Fruit fly (Drosophila melanogaster) whole organism, embryonic: ENCODE results near the gene CG10337.

Experiments used
- Abd-B ChIP-seq: fragments of 200-800 bp; sonication (Bioruptor generic); optimal IDR thresholded peaks from 2 replicates; lab custom pipeline; 2018; ENCODE audit warnings: missing biosample characterization, mild to moderate bottlenecking, missing genetic modification characterization, moderate library complexity
- Adf1 ChIP-seq: fragments of 200-800 bp; sonication (Bioruptor generic); IDR thresholded peaks from 2 replicates; pipeline ENCODE4 v1.3.6; 2022; ENCODE audit warnings: missing biosample characterization, missing genetic modification characterization
- Asciz ChIP-seq: fragments of 200-800 bp; sonication (Bioruptor generic); optimal IDR thresholded peaks from 2 replicates; lab custom pipeline; 2017; ENCODE audit warnings: missing biosample characterization, mild to moderate bottlenecking, missing genetic modification characterization, missing genetic modification reagents
- Bgb ChIP-seq: fragments of 200-800 bp; sonication (Bioruptor generic); IDR thresholded peaks from 2 replicates; pipeline ENCODE4 v1.3.6; 2022; ENCODE audit warnings: missing biosample characterization, missing genetic modification characterization; ENCODE audit not compliant: partially characterized antibody
- BtbVII ChIP-seq: fragments of 200-800 bp; sonication (Bioruptor generic); optimal IDR thresholded peaks from 3 replicates; lab custom pipeline; 2017; ENCODE audit warnings: missing biosample characterization, mild to moderate bottlenecking, missing genetic modification characterization
- CG10209 ChIP-seq: fragments of 200-800 bp; sonication (Bioruptor generic); optimal IDR thresholded peaks from 3 replicates; lab custom pipeline; 2017; ENCODE audit warnings: missing biosample characterization, mild to moderate bottlenecking, missing genetic modification characterization, missing genetic modification reagents
- CG11504 ChIP-seq: fragments of 200-800 bp; sonication (Bioruptor generic); optimal IDR thresholded peaks from 3 replicates; lab custom pipeline; 2019; ENCODE audit warnings: missing biosample characterization, mild to moderate bottlenecking, missing genetic modification characterization, moderate library complexity
- CG12769 ChIP-seq: fragments of 200-800 bp; sonication (Bioruptor generic); optimal IDR thresholded peaks from 2 replicates; lab custom pipeline; 2019; ENCODE audit warnings: missing biosample characterization, mild to moderate bottlenecking, missing genetic modification characterization, moderate library complexity
- CG13894 ChIP-seq: fragments of 200-800 bp; sonication (Bioruptor generic); optimal IDR thresholded peaks from 3 replicates; lab custom pipeline; 2018; ENCODE audit warnings: missing biosample characterization, mild to moderate bottlenecking, missing genetic modification characterization, moderate library complexity
- CG14710 ChIP-seq: fragments of 200-800 bp; sonication (Bioruptor generic); optimal IDR thresholded peaks from 3 replicates; lab custom pipeline; 2019; ENCODE audit warnings: missing biosample characterization, mild to moderate bottlenecking, missing genetic modification characterization, moderate library complexity
- CG1529 ChIP-seq: fragments of 200-800 bp; sonication (Bioruptor generic); optimal IDR thresholded peaks from 3 replicates; lab custom pipeline; 2018; ENCODE audit warnings: missing biosample characterization, missing genetic modification characterization
- CG1603 ChIP-seq: fragments of 200-800 bp; sonication (Bioruptor generic); optimal IDR thresholded peaks from 2 replicates; lab custom pipeline; 2019; ENCODE audit warnings: missing biosample characterization, mild to moderate bottlenecking, missing genetic modification characterization, moderate library complexity
- CG16813 ChIP-seq: fragments of 200-800 bp; sonication (Bioruptor generic); IDR thresholded peaks from 3 replicates; pipeline ENCODE4 v1.3.6; 2022; ENCODE audit warnings: missing biosample characterization, missing genetic modification characterization; ENCODE audit not compliant: partially characterized antibody
- CG2116 ChIP-seq: fragments of 200-800 bp; sonication (Bioruptor generic); optimal IDR thresholded peaks from 3 replicates; lab custom pipeline; 2018; ENCODE audit warnings: missing biosample characterization, mild to moderate bottlenecking, missing genetic modification characterization
- CG2678 ChIP-seq: fragments of 200-800 bp; sonication (Bioruptor generic); optimal IDR thresholded peaks from 3 replicates; lab custom pipeline; 2019; ENCODE audit warnings: missing biosample characterization, mild to moderate bottlenecking, missing genetic modification characterization, moderate library complexity
- CG34224 ChIP-seq: fragments of 200-800 bp; sonication (Bioruptor generic); IDR thresholded peaks from 3 replicates; pipeline ENCODE4 v1.3.6; 2022; ENCODE audit warnings: missing biosample characterization, missing genetic modification characterization; ENCODE audit not compliant: partially characterized antibody
- CG34422 ChIP-seq: fragments of 200-800 bp; sonication (Bioruptor generic); IDR thresholded peaks from 3 replicates; pipeline ENCODE4 v1.3.6; 2022; ENCODE audit warnings: missing biosample characterization, missing genetic modification characterization
- CG6791 ChIP-seq: fragments of 200-800 bp; sonication (Bioruptor generic); IDR thresholded peaks from 3 replicates; pipeline ENCODE4 v1.3.6; 2022; ENCODE audit warnings: missing biosample characterization, missing genetic modification characterization; ENCODE audit not compliant: partially characterized antibody
- CG6813 ChIP-seq: fragments of 200-800 bp; sonication (Bioruptor generic); optimal IDR thresholded peaks from 2 replicates; lab custom pipeline; 2017; ENCODE audit warnings: missing biosample characterization, missing genetic modification characterization, mild to moderate bottlenecking, moderate library complexity, missing genetic modification reagents
- CTCF ChIP-seq: fragments of 200-800 bp; sonication (Bioruptor generic); optimal IDR thresholded peaks from 2 replicates; lab custom pipeline; 2017; ENCODE audit warnings: missing biosample characterization, mild to moderate bottlenecking, missing genetic modification characterization, moderate library complexity
- Dfd ChIP-seq, 2 experiments: fragments of >200 bp; optimal IDR thresholded peaks; 2 replicates each; lab custom pipeline; 2017; ENCODE audit warnings: missing biosample characterization in 2 of 2, missing genetic modification characterization in 2 of 2
- Dll ChIP-seq: fragments of 200-800 bp; sonication (Bioruptor generic); IDR thresholded peaks from 4 replicates; pipeline ENCODE4 v1.3.6; 2022; ENCODE audit warnings: missing biosample characterization, missing genetic modification characterization; ENCODE audit not compliant: partially characterized antibody
- Dref ChIP-seq: fragments of 200-800 bp; sonication (Bioruptor generic); IDR thresholded peaks from 2 replicates; pipeline ENCODE4 v1.3.6; 2022; ENCODE audit warnings: missing biosample characterization, missing genetic modification characterization
- Ets97D ChIP-seq: fragments of 200-800 bp; sonication (Bioruptor generic); optimal IDR thresholded peaks from 3 replicates; lab custom pipeline; 2016; ENCODE audit warnings: missing biosample characterization, missing genetic modification characterization
- Fer1 ChIP-seq: fragments of 200-800 bp; sonication (Bioruptor generic); optimal IDR thresholded peaks from 2 replicates; lab custom pipeline; 2017; ENCODE audit warnings: missing biosample characterization, mild to moderate bottlenecking, missing genetic modification characterization
- HmgD ChIP-seq: fragments of 200-800 bp; sonication (Bioruptor generic); optimal IDR thresholded peaks from 3 replicates; lab custom pipeline; 2016; ENCODE audit warnings: missing biosample characterization, missing genetic modification characterization
- Myb ChIP-seq: fragments of 200-800 bp; sonication (Bioruptor generic); optimal IDR thresholded peaks from 2 replicates; lab custom pipeline; 2016; ENCODE audit warnings: missing biosample characterization, missing genetic modification characterization
- NK7.1 ChIP-seq: fragments of 200-800 bp; sonication (Bioruptor generic); optimal IDR thresholded peaks from 3 replicates; lab custom pipeline; 2016; ENCODE audit warnings: missing biosample characterization, missing genetic modification characterization
- Sin3A ChIP-seq: fragments of >200 bp; optimal IDR thresholded peaks from 2 replicates; lab custom pipeline; 2018
- Sry-δ ChIP-seq: fragments of 200-800 bp; sonication (Bioruptor generic); optimal IDR thresholded peaks from 2 replicates; lab custom pipeline; 2016; ENCODE audit warnings: missing biosample characterization, missing genetic modification characterization
- abd-A ChIP-seq: fragments of 200-800 bp; sonication (Bioruptor generic); optimal IDR thresholded peaks from 3 replicates; lab custom pipeline; 2019; ENCODE audit warnings: missing biosample characterization, mild to moderate bottlenecking, missing genetic modification characterization, moderate library complexity
- ara ChIP-seq: fragments of 200-800 bp; sonication (Bioruptor generic); IDR thresholded peaks from 2 replicates; pipeline ENCODE4 v1.3.6; 2022; ENCODE audit warnings: missing biosample characterization, missing genetic modification characterization
- caup ChIP-seq: fragments of 200-800 bp; sonication (Bioruptor generic); optimal IDR thresholded peaks from 3 replicates; lab custom pipeline; 2017; ENCODE audit warnings: missing biosample characterization, mild to moderate bottlenecking, missing genetic modification characterization, moderate library complexity; ENCODE audit not compliant: severe bottlenecking
- chinmo ChIP-seq: fragments of 200-800 bp; sonication (Bioruptor generic); IDR thresholded peaks from 4 replicates; pipeline ENCODE4 v1.3.6; 2022; ENCODE audit warnings: missing biosample characterization, missing genetic modification characterization; ENCODE audit not compliant: partially characterized antibody
- chm ChIP-seq: fragments of 200-800 bp; sonication (Bioruptor generic); IDR thresholded peaks from 2 replicates; pipeline ENCODE4 v1.3.6; 2022; ENCODE audit warnings: missing biosample characterization, missing genetic modification characterization
- crp ChIP-seq, 2 experiments: fragments of 200-800 bp; sonication (Bioruptor generic); optimal IDR thresholded peaks; 2 replicates in 1 of 2; 3 replicates in 1 of 2; lab custom pipeline; 2017; ENCODE audit warnings: missing biosample characterization in 2 of 2, missing genetic modification characterization in 2 of 2, mild to moderate bottlenecking in 1 of 2, moderate library complexity in 1 of 2
- grau ChIP-seq: fragments of 200-800 bp; optimal IDR thresholded peaks from 3 replicates; lab custom pipeline; 2019; ENCODE audit warnings: missing biosample characterization, mild to moderate bottlenecking, missing genetic modification characterization, moderate library complexity
- inv ChIP-seq: fragments of 200-800 bp; sonication (Bioruptor generic); IDR thresholded peaks from 2 replicates; pipeline ENCODE4 v1.3.6; 2022; ENCODE audit warnings: missing biosample characterization, missing genetic modification characterization; ENCODE audit not compliant: partially characterized antibody
- knrl ChIP-seq: fragments of 200-800 bp; sonication (Bioruptor generic); IDR thresholded peaks from 3 replicates; pipeline ENCODE4 v1.3.6; 2022; ENCODE audit warnings: missing biosample characterization, missing genetic modification characterization; ENCODE audit not compliant: partially characterized antibody
- pzg ChIP-seq: fragments of 200-800 bp; sonication (Bioruptor generic); optimal IDR thresholded peaks from 3 replicates; lab custom pipeline; 2018; ENCODE audit warnings: missing biosample characterization, mild to moderate bottlenecking, missing genetic modification characterization, moderate library complexity
- sd ChIP-seq: fragments of 200-800 bp; sonication (Bioruptor generic); optimal IDR thresholded peaks from 3 replicates; lab custom pipeline; 2018; ENCODE audit warnings: missing biosample characterization, mild to moderate bottlenecking, missing genetic modification characterization, moderate library complexity
- sens ChIP-seq: fragments of 200-800 bp; sonication (Bioruptor generic); peaks from one replicate; lab custom pipeline; 2016; ENCODE audit warnings: missing biosample characterization, missing genetic modification characterization
- shn ChIP-seq: fragments of 200-800 bp; sonication (Bioruptor generic); optimal IDR thresholded peaks from 3 replicates; lab custom pipeline; 2016; ENCODE audit warnings: missing biosample characterization, missing genetic modification characterization
- sna ChIP-seq: fragments of 200-800 bp; sonication (Bioruptor generic); IDR thresholded peaks from 2 replicates; pipeline ENCODE4 v1.3.6; 2022; ENCODE audit warnings: missing biosample characterization, missing genetic modification characterization; ENCODE audit not compliant: partially characterized antibody
- tgo ChIP-seq: fragments of 200-800 bp; sonication (Bioruptor generic); IDR thresholded peaks from 3 replicates; pipeline ENCODE4 v1.3.6; 2022; ENCODE audit warnings: missing biosample characterization, missing genetic modification characterization
- tna ChIP-seq: fragments of 200-800 bp; sonication (Bioruptor generic); IDR thresholded peaks from 2 replicates; pipeline ENCODE4 v1.3.6; 2022; ENCODE audit warnings: missing biosample characterization, missing genetic modification characterization; ENCODE audit not compliant: partially characterized antibody
- tx ChIP-seq: fragments of 200-800 bp; sonication (Bioruptor generic); optimal IDR thresholded peaks from 2 replicates; lab custom pipeline; 2016; ENCODE audit warnings: missing biosample characterization, missing genetic modification characterization
- unc-4 ChIP-seq: fragments of 200-800 bp; sonication (Bioruptor generic); IDR thresholded peaks from 2 replicates; pipeline ENCODE4 v1.3.6; 2022; ENCODE audit warnings: missing biosample characterization, missing genetic modification characterization; ENCODE audit not compliant: partially characterized antibody
- wor ChIP-seq: fragments of 200-800 bp; sonication (Bioruptor generic); IDR thresholded peaks from 2 replicates; pipeline ENCODE4 v1.3.6; 2022; ENCODE audit warnings: missing biosample characterization, missing genetic modification characterization

Gene CG10337

DNA sequence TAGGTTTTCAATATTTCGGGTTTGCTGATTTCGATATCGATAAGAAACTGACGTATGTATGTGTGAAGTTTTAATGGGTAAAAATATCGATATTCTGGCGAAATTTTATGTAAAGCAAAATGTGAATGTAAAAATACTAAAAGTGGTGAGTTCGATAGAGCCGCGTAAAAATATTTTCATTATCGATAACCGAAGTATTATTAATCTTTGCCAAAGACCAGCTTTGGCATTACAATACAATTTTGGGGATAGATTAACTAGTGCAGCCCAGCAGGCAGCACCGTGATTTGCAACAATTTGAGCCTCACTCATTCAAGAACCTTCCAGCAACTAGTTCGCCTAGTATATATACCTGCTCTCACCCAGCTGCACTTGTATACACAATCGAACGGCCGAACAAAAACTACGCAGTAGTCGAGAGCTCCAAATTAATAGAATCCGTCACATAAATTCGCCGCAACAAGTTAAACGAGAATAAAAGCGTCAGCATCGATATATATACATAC lies 4.4 kb downstream of the CG10337 start (continued):
- TF ChIP-seq knrl (GFP tag; lab: Robert Waterston, UW) = peak; percentile 77
- peak; percentile 6 for TF ChIP-seq grau (tag; lab: Kevin White, UChicago)
- TF ChIP-seq chinmo (GFP tag; lab: Robert Waterston, UW) = peak; percentile 66; the same call in 2 of the 4 replicates
- TF ChIP-seq BtbVII = peak; percentile 18
- peak; percentile 10 for TF ChIP-seq Ets97D (GFP tag; lab: Kevin White, UChicago)
- TF ChIP-seq Dref (GFP tag; lab: Robert Waterston, UW) = peak; percentile 92
- no peak for TF ChIP-seq wor (GFP tag; lab: Robert Waterston, UW)
- TF ChIP-seq chm (GFP tag; lab: Robert Waterston, UW) = 0 out of 2 replicates have a peak, but pooled peaks have one; percentile 11
- TF ChIP-seq tna = peak; percentile 92
- TF ChIP-seq sd (tag; lab: Kevin White, UChicago) = peak; percentile 50
- TF ChIP-seq sens = peak; percentile 60
- TF ChIP-seq ara (GFP tag; lab: Robert Waterston, UW) = no peak
- peak; percentile 86 for TF ChIP-seq pzg (GFP tag; lab: Kevin White, UChicago)
- TF ChIP-seq abd-A = peak; percentile 84
- TF ChIP-seq sna (GFP tag; lab: Robert Waterston, UW) = peak; percentile 90
- TF ChIP-seq CG13894 (tag; lab: Kevin White, UChicago) = peak; percentile 28
- no peak for TF ChIP-seq Asciz (GFP tag; lab: Kevin White, UChicago)
- peak; percentile 30 for TF ChIP-seq CG14710 (tag; lab: Kevin White, UChicago)
- no peak for TF ChIP-seq Dfd (GFP tag; optimal IDR thresholded peaks at IDR 0.05; lab: Kevin White, UChicago)
- no peak for TF ChIP-seq CG10209 (GFP tag; lab: Kevin White, UChicago)
- TF ChIP-seq NK7.1 (GFP tag; lab: Kevin White, UChicago) = no peak
- peak; percentile 78 for TF ChIP-seq CG2116
- peak; percentile 84 for TF ChIP-seq Sry-δ (GFP tag; lab: Kevin White, UChicago)
- TF ChIP-seq inv (GFP tag; lab: Robert Waterston, UW) = peak; percentile 73
- TF ChIP-seq CG6791 = peak; percentile 95
- TF ChIP-seq CG1603 (tag; lab: Kevin White, UChicago) = peak; percentile 69
- peak; percentile 91 for TF ChIP-seq unc-4 (GFP tag; lab: Robert Waterston, UW)
- peak; percentile 70 for TF ChIP-seq Myb (GFP tag; lab: Kevin White, UChicago)
- TF ChIP-seq Fer1 (GFP tag; lab: Kevin White, UChicago) = peak; percentile 26
- no peak for TF ChIP-seq caup (GFP tag; lab: Kevin White, UChicago)
- peak; percentile 93 for TF ChIP-seq Bgb
- peak; percentile 8 for TF ChIP-seq CG2678 (tag; lab: Kevin White, UChicago)
- TF ChIP-seq Dll (GFP tag; lab: Robert Waterston, UW) = peak; percentile 90
- peak in 1 of 2 experiments; percentile 44 for TF ChIP-seq crp (GFP tag; optimal IDR thresholded peaks at IDR 0.05; lab: Kevin White, UChicago)
- TF ChIP-seq CG6813 (GFP tag; lab: Kevin White, UChicago) = no peak
- TF ChIP-seq Abd-B = peak; percentile 46
- TF ChIP-seq shn (GFP tag; lab: Kevin White, UChicago) = no peak
- no peak for TF ChIP-seq Sin3A (lab: Kevin White, UChicago)
- no peak for TF ChIP-seq tgo (GFP tag; lab: Robert Waterston, UW)
- TF ChIP-seq tx (GFP tag; lab: Kevin White, UChicago) = no peak
- peak; percentile 89 for TF ChIP-seq CG16813 (GFP tag; lab: Robert Waterston, UW)
- peak; percentile 33 for TF ChIP-seq CG12769 (tag; lab: Kevin White, UChicago)
- TF ChIP-seq CG34422 (GFP tag; lab: Robert Waterston, UW) = peak; percentile 13; the same call in 1 of the 3 replicates
- TF ChIP-seq CG1529 (GFP tag; lab: Kevin White, UChicago) = no peak
- TF ChIP-seq CTCF (GFP tag; lab: Kevin White, UChicago) = no peak
- TF ChIP-seq CG34224 (GFP tag; lab: Robert Waterston, UW) = peak; percentile 96
- TF ChIP-seq HmgD = peak; percentile 38
- no peak for TF ChIP-seq Adf1 (GFP tag; lab: Robert Waterston, UW)
- TF ChIP-seq CG11504 (tag; lab: Kevin White, UChicago) = peak; percentile 5
